Worm (Caenorhabditis elegans) whole organism, L1 larva: ENCODE measurements around the gene nhr-195.

Experiments
- F16B12.6 ChIP-seq: fragments of 150-350 bp; optimal IDR thresholded peaks from 2 replicates; lab custom pipeline; 2014; ENCODE audit warnings: missing biosample characterization, missing genetic modification characterization
- blmp-1 ChIP-seq: fragments of 150-350 bp; optimal IDR thresholded peaks from 2 replicates; lab custom pipeline; 2014; ENCODE audit warnings: missing biosample characterization, missing genetic modification characterization
- ceh-8 ChIP-seq: fragments of 200-800 bp; sonication (Bioruptor generic); optimal IDR thresholded peaks from 2 replicates; lab custom pipeline; 2018; ENCODE audit warnings: mild to moderate bottlenecking, missing genetic modification characterization, moderate library complexity, missing compliant biosample characterization
- ceh-88 ChIP-seq: fragments of 200-800 bp; sonication (Bioruptor generic); IDR thresholded peaks from 2 replicates; pipeline ENCODE4 v1.3.6; 2022; ENCODE audit warnings: missing genetic modification characterization, missing compliant biosample characterization
- ceh-90 ChIP-seq: sonication (generic microtip); optimal IDR thresholded peaks from 2 replicates; lab custom pipeline; 2016; ENCODE audit warnings: missing genetic modification characterization, missing compliant biosample characterization
- ces-1 ChIP-seq: fragments of 150-350 bp; optimal IDR thresholded peaks from 2 replicates; lab custom pipeline; 2014; ENCODE audit warnings: missing biosample characterization, missing genetic modification reagents, missing genetic modification characterization
- efl-1 ChIP-seq, 4 experiments: fragments of 150-350 bp; optimal IDR thresholded peaks in 3 of 4; peaks in 1 of 4; 1 replicate in 1 of 4; 2 replicates in 3 of 4; lab custom pipeline; 2014; ENCODE audit warnings: missing biosample characterization in 2 of 4, missing genetic modification characterization in 2 of 4, missing genetic modification reagents in 2 of 4
- elt-2 ChIP-seq: sonication (generic microtip); optimal IDR thresholded peaks from 2 replicates; lab custom pipeline; 2016; ENCODE audit warnings: missing genetic modification characterization, mild to moderate bottlenecking, inconsistent platforms, missing compliant biosample characterization, missing genetic modification reagents
- elt-3 ChIP-seq, 6 experiments: fragments of 150-350 bp in 1 of 6; sonication (generic microtip); optimal IDR thresholded peaks; 2 replicates each; lab custom pipeline; 2017 to 2018; ENCODE audit warnings: missing biosample characterization in 6 of 6, missing genetic modification characterization in 6 of 6, inconsistent platforms in 1 of 6
- ets-5 ChIP-seq: fragments of 200-800 bp; sonication (Bioruptor generic); IDR thresholded peaks from 2 replicates; pipeline ENCODE4 v1.3.6; 2022; ENCODE audit warnings: missing genetic modification characterization, missing compliant biosample characterization
- hpl-2 ChIP-seq: fragments of 150-350 bp; optimal IDR thresholded peaks from 2 replicates; lab custom pipeline; 2014; ENCODE audit warnings: missing biosample characterization, missing genetic modification reagents, missing genetic modification characterization
- irx-1 ChIP-seq: sonication (generic microtip); optimal IDR thresholded peaks from 2 replicates; lab custom pipeline; 2016; ENCODE audit warnings: missing genetic modification characterization, missing compliant biosample characterization
- isw-1 ChIP-seq: fragments of 200-800 bp; sonication (Bioruptor generic); IDR thresholded peaks from 2 replicates; pipeline ENCODE4 v1.3.6; 2022; ENCODE audit warnings: missing genetic modification characterization, missing compliant biosample characterization
- jun-1 ChIP-seq: fragments of 150-350 bp; optimal IDR thresholded peaks from 2 replicates; lab custom pipeline; 2014; ENCODE audit warnings: missing biosample characterization, missing genetic modification reagents, missing genetic modification characterization
- lin-14 ChIP-seq: fragments of 200-800 bp; sonication (Bioruptor generic); optimal IDR thresholded peaks from 2 replicates; lab custom pipeline; 2018; ENCODE audit warnings: mild to moderate bottlenecking, missing genetic modification characterization, moderate library complexity, missing compliant biosample characterization
- lin-15B ChIP-seq: fragments of 150-350 bp; sonication (generic microtip); optimal IDR thresholded peaks from 3 replicates; lab custom pipeline; 2014; ENCODE audit warnings: missing biosample characterization, missing genetic modification characterization
- lsy-2 ChIP-seq, 2 experiments: fragments of 150-350 bp; optimal IDR thresholded peaks; 2 replicates each; lab custom pipeline; 2014; ENCODE audit warnings: missing biosample characterization in 2 of 2, missing genetic modification characterization in 2 of 2
- nhr-19 ChIP-seq: fragments of 200-800 bp; sonication (Bioruptor generic); conservative IDR thresholded peaks from 2 replicates; pipeline ENCODE4 v1.3.6; 2022; ENCODE audit warnings: missing genetic modification characterization, missing compliant biosample characterization
- nhr-20 ChIP-seq: sonication (generic microtip); optimal IDR thresholded peaks from 2 replicates; lab custom pipeline; 2016; ENCODE audit warnings: mild to moderate bottlenecking, missing genetic modification characterization, missing compliant biosample characterization
- nhr-71 ChIP-seq: sonication (generic microtip); optimal IDR thresholded peaks from 2 replicates; lab custom pipeline; 2016; ENCODE audit warnings: mild to moderate bottlenecking, missing genetic modification characterization, moderate library complexity, missing compliant biosample characterization
- nhr-76 ChIP-seq: sonication (generic microtip); optimal IDR thresholded peaks from 2 replicates; lab custom pipeline; 2017; ENCODE audit warnings: missing biosample characterization, missing genetic modification characterization
- nhr-84 ChIP-seq: sonication (generic microtip); optimal IDR thresholded peaks from 2 replicates; lab custom pipeline; 2017; ENCODE audit warnings: missing biosample characterization, missing genetic modification characterization
- nhr-85 ChIP-seq: sonication (generic microtip); peaks from one replicate; lab custom pipeline; 2016; ENCODE audit warnings: missing genetic modification characterization, inconsistent platforms, missing compliant biosample characterization
- pag-3 ChIP-seq: sonication (generic microtip); optimal IDR thresholded peaks from 2 replicates; lab custom pipeline; 2017; ENCODE audit warnings: missing genetic modification characterization, mild to moderate bottlenecking, missing compliant biosample characterization, antibody characterized with exemption, borderline replicate concordance; ENCODE audit not compliant: insufficient read depth
- pqm-1 ChIP-seq: sonication (generic microtip); optimal IDR thresholded peaks from 3 replicates; lab custom pipeline; 2017; ENCODE audit warnings: missing biosample characterization, missing genetic modification characterization
- rnt-1 ChIP-seq: sonication (generic microtip); optimal IDR thresholded peaks from 2 replicates; lab custom pipeline; 2016; ENCODE audit warnings: mild to moderate bottlenecking, missing genetic modification characterization, moderate library complexity, missing compliant biosample characterization
- skn-1 ChIP-seq: fragments of 150-350 bp; optimal IDR thresholded peaks from 2 replicates; lab custom pipeline; 2014; ENCODE audit warnings: missing biosample characterization, missing genetic modification characterization
- snu-23 ChIP-seq: sonication (generic microtip); optimal IDR thresholded peaks from 2 replicates; lab custom pipeline; 2016; ENCODE audit warnings: missing genetic modification characterization, missing compliant biosample characterization
- tlp-1 ChIP-seq: fragments of 150-350 bp; optimal IDR thresholded peaks from 2 replicates; lab custom pipeline; 2014; ENCODE audit warnings: missing biosample characterization, missing genetic modification characterization
- unc-62 ChIP-seq: fragments of 150-350 bp; optimal IDR thresholded peaks from 2 replicates; lab custom pipeline; 2014; ENCODE audit warnings: missing biosample characterization, missing genetic modification reagents, missing genetic modification characterization
- zag-1 ChIP-seq: fragments of 150-350 bp; optimal IDR thresholded peaks from 2 replicates; lab custom pipeline; 2014; ENCODE audit warnings: missing biosample characterization, missing genetic modification characterization
- zip-4 ChIP-seq: fragments of 200-800 bp; sonication (Bioruptor generic); optimal IDR thresholded peaks from 2 replicates; lab custom pipeline; 2018; ENCODE audit warnings: mild to moderate bottlenecking, missing genetic modification characterization, moderate library complexity, missing compliant biosample characterization

Gene nhr-195

DNA sequence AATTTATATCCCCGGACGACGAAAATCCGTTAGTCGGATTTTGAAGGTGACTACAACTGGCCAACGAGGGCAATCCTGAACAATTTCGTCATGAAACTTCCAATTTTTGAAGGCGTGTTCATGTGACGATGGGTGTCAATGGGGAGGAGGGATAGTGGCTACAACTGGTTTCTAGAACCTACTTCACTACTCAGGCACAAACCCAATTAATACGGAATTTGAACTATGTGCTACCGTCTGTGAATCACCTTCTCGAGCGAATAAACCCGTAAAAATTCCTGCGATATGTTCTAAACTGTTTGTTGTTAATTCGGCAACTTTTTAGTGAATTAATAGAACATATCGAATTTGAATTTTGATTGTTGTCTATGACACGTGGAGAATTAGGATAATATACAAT, 44.5 kb downstream of the nhr-195 start:
- TF ChIP-seq nhr-84 (no peak), zip-4 (GFP tag; lab: Kevin White, UChicago) (no peak), jun-1 (tag; lab: Kevin White, UChicago) (no peak), ces-1 (GFP tag; lab: Kevin White, UChicago) (no peak), nhr-20 (tag; lab: Kevin White, UChicago) (no peak), ets-5 (GFP tag; lab: Robert Waterston, UW) (no peak), elt-3 (tag; optimal IDR thresholded peaks at IDR 0.05; lab: Kevin White, UChicago) (no peak), pqm-1 (tag; lab: Kevin White, UChicago) (no peak), tlp-1 (tag; lab: Kevin White, UChicago) (no peak), unc-62 (no peak), nhr-76 (no peak), zag-1 (no peak), nhr-71 (no peak), ceh-90 (tag; lab: Kevin White, UChicago) (no peak), ceh-88 (GFP tag; lab: Robert Waterston, UW) (no peak), pag-3 (no peak), lin-15B (tag; lab: Kevin White, UChicago) (no peak), F16B12.6 (tag; lab: Kevin White, UChicago) (no peak)
- TF ChIP-seq, all 84 proteins: peak for 0

DNA sequence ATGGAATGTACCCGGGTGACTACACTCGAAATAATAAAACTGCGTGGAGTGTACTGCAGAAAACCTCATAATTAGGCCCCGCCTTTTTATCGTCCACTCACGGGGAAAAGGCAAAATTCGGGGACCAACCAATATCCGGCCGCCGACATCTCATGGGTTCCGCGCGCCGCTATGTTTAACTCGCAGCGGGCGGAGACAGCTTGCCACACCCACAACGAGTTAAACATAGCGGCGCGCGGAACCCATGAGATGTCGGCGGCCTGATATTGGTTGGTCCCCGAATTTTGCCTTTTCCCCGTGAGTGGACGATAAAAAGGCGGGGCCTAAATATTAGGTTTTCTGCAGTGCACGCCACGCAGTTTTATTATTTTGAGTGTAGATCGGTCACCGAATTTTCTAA, 48.2 kb downstream of the nhr-195 start:
- TF ChIP-seq nhr-85 (tag; lab: Kevin White, UChicago) = peak; percentile 22

DNA sequence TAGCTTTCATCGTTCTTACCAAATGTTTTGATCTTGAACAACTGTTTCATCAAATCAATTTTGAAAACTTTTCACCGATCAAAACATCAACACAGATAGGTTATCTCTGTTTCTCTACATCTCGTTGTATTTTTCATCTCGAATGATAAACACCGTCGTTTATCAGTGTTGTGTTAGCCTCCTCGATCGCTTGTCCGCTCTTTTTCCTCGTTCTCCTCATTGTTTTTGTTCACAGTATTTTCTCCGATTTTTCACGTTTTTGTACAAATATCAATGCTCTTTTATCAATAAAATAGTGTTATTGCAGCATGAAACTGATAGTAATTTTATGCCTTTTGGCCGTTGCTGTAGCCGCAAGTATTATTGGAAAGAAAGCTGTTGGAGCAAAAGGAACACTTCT, 49.4 kb downstream of the nhr-195 start, which contains the start of gene ttr-47:
Gene ttr-47 (plus strand): TSS at position 308 of the 400 bp plus-strand sequence.
- peak; percentile 16 for TF ChIP-seq snu-23 (GFP tag; lab: Kevin White, UChicago)
- no peak for TF ChIP-seq hpl-2
- TF ChIP-seq lin-14 (GFP tag; lab: Kevin White, UChicago) = peak; percentile 73
- TF ChIP-seq elt-3 (tag; optimal IDR thresholded peaks at IDR 0.05; lab: Kevin White, UChicago) = peak in 1 of 6 experiments; percentile 32
- TF ChIP-seq irx-1 (tag; lab: Kevin White, UChicago) = no peak
- TF ChIP-seq nhr-19 = no peak; the same call in 1 of the 2 replicates
- no peak for TF ChIP-seq nhr-84
- peak; percentile 68 for TF ChIP-seq elt-2 (tag; lab: Kevin White, UChicago)
- no peak for TF ChIP-seq isw-1 (GFP tag; lab: Robert Waterston, UW)
- TF ChIP-seq rnt-1 (tag; lab: Kevin White, UChicago) = peak; percentile 19
- peak in 1 of 2 experiments; percentile 6 for TF ChIP-seq lsy-2 (tag; optimal IDR thresholded peaks at IDR 0.05; lab: Kevin White, UChicago)
- peak; percentile 36 for TF ChIP-seq nhr-71
- TF ChIP-seq skn-1 (tag; lab: Kevin White, UChicago) = no peak
- TF ChIP-seq blmp-1 (tag; lab: Kevin White, UChicago) = peak; percentile 15
- peak; percentile 52 for TF ChIP-seq nhr-85 (tag; lab: Kevin White, UChicago)
- TF ChIP-seq efl-1 (optimal IDR thresholded peaks at IDR 0.05; lab: Kevin White, UChicago) = no peak
- no peak for TF ChIP-seq efl-1 (GFP tag; optimal IDR thresholded peaks at IDR 0.05 in 1 of 2; lab: Kevin White, UChicago)
- TF ChIP-seq ceh-8 = no peak
